Worm (Caenorhabditis elegans) whole organism, L3 larva: ENCODE data around the gene magu-2.

Source experiments
- ceh-28 ChIP-seq: fragments of 150-350 bp; optimal IDR thresholded peaks from 2 replicates; lab custom pipeline; 2014; ENCODE audit warnings: missing biosample characterization, missing genetic modification reagents, missing genetic modification characterization
- fos-1 ChIP-seq: fragments of 150-350 bp; optimal IDR thresholded peaks from 2 replicates; lab custom pipeline; 2014; ENCODE audit warnings: missing biosample characterization, missing genetic modification characterization
- nhr-237 ChIP-seq: fragments of 150-350 bp; optimal IDR thresholded peaks from 2 replicates; lab custom pipeline; 2014; ENCODE audit warnings: missing biosample characterization, missing genetic modification characterization
- skn-1 ChIP-seq: fragments of 150-350 bp; optimal IDR thresholded peaks from 2 replicates; lab custom pipeline; 2014; ENCODE audit warnings: missing biosample characterization, missing genetic modification characterization

- TF ChIP-seq nhr-237 (tag; lab: Kevin White, UChicago) = no peak
- TF ChIP-seq ceh-28 (tag; lab: Kevin White, UChicago) = no peak
- no peak for TF ChIP-seq fos-1 (tag; lab: Kevin White, UChicago)
- TF ChIP-seq skn-1 (tag; lab: Kevin White, UChicago) = no peak
Measured at ce11 chrV:8785526-8785925, 15.3 kb downstream of the magu-2 start.
